Fruit fly (Drosophila melanogaster): Measurements from ENCODE around the gene Stt3A.
A peak's percentile ranks its signal among the peaks of the same experiment; 100 is the strongest.

Stt3A gene

dm6 chrX:21044831-21045447, 8.8 kb downstream of the Stt3A start, which contains the start of gene Cbs (continued):
- peak; percentile 54; the same call in 1 of the 2 replicates for TF ChIP-seq ap (GFP tag; IDR thresholded peaks at IDR 0.05)
- 0 out of 2 replicates have a peak, but pooled peaks have one; percentile 42 for TF ChIP-seq seq (GFP tag; IDR thresholded peaks at IDR 0.05)
- TF ChIP-seq CG9817 (tag; optimal IDR thresholded peaks at IDR 0.05) = peak; percentile 45
- TF ChIP-seq Hr3 (GFP tag; optimal IDR thresholded peaks at IDR 0.05) = peak; percentile 43
- no peak for TF ChIP-seq btn (GFP tag; optimal IDR thresholded peaks at IDR 0.05)
- TF ChIP-seq Fer2 (tag; optimal IDR thresholded peaks at IDR 0.05) = peak; percentile 40
- peak; percentile 62 for TF ChIP-seq CG6813 (GFP tag; optimal IDR thresholded peaks at IDR 0.05)
- TF ChIP-seq Camta (GFP tag; optimal IDR thresholded peaks at IDR 0.05) = no peak
- TF ChIP-seq luna (GFP tag; optimal IDR thresholded peaks at IDR 0.05) = no peak
- no peak for TF ChIP-seq HLH54F (GFP tag; optimal IDR thresholded peaks at IDR 0.05)
- peak; percentile 19; the same call in 1 of the 3 replicates for TF ChIP-seq CG14860 (GFP tag; IDR thresholded peaks at IDR 0.05; ENCODE audit: partially characterized antibody)
- peak; percentile 79 for TF ChIP-seq Oli (tag; optimal IDR thresholded peaks at IDR 0.05)
- TF ChIP-seq CkIIα-i1 (GFP tag; IDR thresholded peaks at IDR 0.05) = no peak
- TF ChIP-seq gcm (GFP tag; optimal IDR thresholded peaks at IDR 0.05) = peak; percentile 28
- TF ChIP-seq z (GFP tag; IDR thresholded peaks at IDR 0.05) = no peak
- no peak for TF ChIP-seq CG2202 (tag; optimal IDR thresholded peaks at IDR 0.05)
- peak; percentile 10 for TF ChIP-seq CG12219 (GFP tag; optimal IDR thresholded peaks at IDR 0.05)
- no peak for TF ChIP-seq CG17186 (GFP tag; optimal IDR thresholded peaks at IDR 0.05)
- peak; percentile 80 for TF ChIP-seq Optix (GFP tag; IDR thresholded peaks at IDR 0.05)
- peak; percentile 70 for TF ChIP-seq CG15269 (tag; optimal IDR thresholded peaks at IDR 0.05)
- TF ChIP-seq chif (GFP tag; optimal IDR thresholded peaks at IDR 0.05) = peak in 1 of 2 experiments; percentile 14
- TF ChIP-seq CG8089 (GFP tag; optimal IDR thresholded peaks at IDR 0.05) = no peak
- TF ChIP-seq CG7987 (GFP tag; optimal IDR thresholded peaks at IDR 0.05) = no peak
- peak; percentile 83 for TF ChIP-seq CG7839 (tag; optimal IDR thresholded peaks at IDR 0.05)
- peak; percentile 37; the same call in 1 of the 2 replicates for TF ChIP-seq CG10321 (GFP tag; IDR thresholded peaks at IDR 0.05)
- peak; percentile 69 for TF ChIP-seq CG4707 (GFP tag; optimal IDR thresholded peaks at IDR 0.05)
- peak; percentile 80 for TF ChIP-seq CG18619 (GFP tag; optimal IDR thresholded peaks at IDR 0.05)
- TF ChIP-seq Abd-B (GFP tag; optimal IDR thresholded peaks at IDR 0.05) = peak; percentile 22
- TF ChIP-seq ewg (GFP tag; optimal IDR thresholded peaks at IDR 0.05) = peak; percentile 49
- no peak for TF ChIP-seq dm (GFP tag; optimal IDR thresholded peaks at IDR 0.05)
- TF ChIP-seq kay (GFP tag; optimal IDR thresholded peaks at IDR 0.05) = no peak
- TF ChIP-seq CG5180 (GFP tag; optimal IDR thresholded peaks at IDR 0.05) = peak; percentile 28
- peak; percentile 79 for TF ChIP-seq CG9727 (GFP tag; optimal IDR thresholded peaks at IDR 0.05)
- TF ChIP-seq CG17802 (tag; optimal IDR thresholded peaks at IDR 0.05) = no peak
- TF ChIP-seq ERR (GFP tag; optimal IDR thresholded peaks at IDR 0.05) = no peak
- no peak for TF ChIP-seq grn (GFP tag; optimal IDR thresholded peaks at IDR 0.05)
- TF ChIP-seq peb (GFP tag; IDR thresholded peaks at IDR 0.05) = no peak
- peak; percentile 70 for TF ChIP-seq CG11695 (GFP tag; IDR thresholded peaks at IDR 0.05)
- TF ChIP-seq salm (tag; optimal IDR thresholded peaks at IDR 0.05) = no peak
- TF ChIP-seq CG13624 (GFP tag; optimal IDR thresholded peaks at IDR 0.05) = no peak
- TF ChIP-seq disco-r (GFP tag; optimal IDR thresholded peaks at IDR 0.05) = no peak
- TF ChIP-seq CG12391 (tag; optimal IDR thresholded peaks at IDR 0.05) = peak; percentile 69
- no peak for TF ChIP-seq slp2 (GFP tag; optimal IDR thresholded peaks at IDR 0.05)
- no peak for TF ChIP-seq wek (GFP tag; optimal IDR thresholded peaks at IDR 0.05)
- TF ChIP-seq eve (GFP tag; optimal IDR thresholded peaks at IDR 0.05) = no peak
- TF ChIP-seq chn (GFP tag; optimal IDR thresholded peaks at IDR 0.05) = peak; percentile 44
- TF ChIP-seq TFAM (GFP tag; optimal IDR thresholded peaks at IDR 0.05) = no peak
- TF ChIP-seq vvl (GFP tag; IDR thresholded peaks at IDR 0.05) = peak; percentile 79
- no peak; the same call in 3 of the 4 replicates for TF ChIP-seq chinmo (GFP tag; IDR thresholded peaks at IDR 0.05; ENCODE audit: partially characterized antibody)
- no peak for TF ChIP-seq gsb-n (tag; optimal IDR thresholded peaks at IDR 0.05)
